Fruit fly (Drosophila melanogaster) whole organism, embryonic: ENCODE data around the gene ocn.

Source experiments
- Blimp-1 ChIP-seq: fragments of 200-800 bp; sonication (Bioruptor generic); optimal IDR thresholded peaks from 3 replicates; lab custom pipeline; 2018; ENCODE audit warnings: missing biosample characterization, missing genetic modification characterization, mild to moderate bottlenecking, moderate library complexity, missing genetic modification reagents
- CG10267 ChIP-seq: fragments of 200-800 bp; sonication (Bioruptor generic); optimal IDR thresholded peaks from 2 replicates; lab custom pipeline; 2018; ENCODE audit warnings: missing biosample characterization, mild to moderate bottlenecking, missing genetic modification characterization, moderate library complexity
- CG11695 ChIP-seq: fragments of 200-800 bp; sonication (Bioruptor generic); IDR thresholded peaks from 3 replicates; pipeline ENCODE4 v1.3.6; 2022; ENCODE audit warnings: missing biosample characterization, missing genetic modification characterization
- CG12071 ChIP-seq: fragments of 200-800 bp; sonication (Bioruptor generic); optimal IDR thresholded peaks from 3 replicates; lab custom pipeline; 2018; ENCODE audit warnings: missing biosample characterization, mild to moderate bottlenecking, missing genetic modification characterization
- CG12155 ChIP-seq: fragments of 200-800 bp; sonication (Bioruptor generic); optimal IDR thresholded peaks from 3 replicates; lab custom pipeline; 2016; ENCODE audit warnings: missing biosample characterization, missing genetic modification characterization
- CG12299 ChIP-seq: fragments of 200-800 bp; sonication (Bioruptor generic); optimal IDR thresholded peaks from 2 replicates; lab custom pipeline; 2018; ENCODE audit warnings: missing biosample characterization, mild to moderate bottlenecking, missing genetic modification characterization
- CG1233 ChIP-seq: fragments of 200-800 bp; sonication (Bioruptor generic); optimal IDR thresholded peaks from 4 replicates; lab custom pipeline; 2018; ENCODE audit warnings: missing biosample characterization, mild to moderate bottlenecking, missing genetic modification characterization
- CG13894 ChIP-seq: fragments of 200-800 bp; sonication (Bioruptor generic); optimal IDR thresholded peaks from 3 replicates; lab custom pipeline; 2018; ENCODE audit warnings: missing biosample characterization, mild to moderate bottlenecking, missing genetic modification characterization, moderate library complexity
- CG16813 ChIP-seq: fragments of 200-800 bp; sonication (Bioruptor generic); IDR thresholded peaks from 3 replicates; pipeline ENCODE4 v1.3.6; 2022; ENCODE audit warnings: missing biosample characterization, missing genetic modification characterization; ENCODE audit not compliant: partially characterized antibody
- CG1792 ChIP-seq: fragments of 200-800 bp; sonication (Bioruptor generic); optimal IDR thresholded peaks from 2 replicates; lab custom pipeline; 2016; ENCODE audit warnings: missing biosample characterization, missing genetic modification characterization
- CG1832 ChIP-seq: fragments of 200-800 bp; sonication (Bioruptor generic); optimal IDR thresholded peaks from 2 replicates; lab custom pipeline; 2017; ENCODE audit warnings: missing biosample characterization, mild to moderate bottlenecking, missing genetic modification characterization, inconsistent platforms
- CG18619 ChIP-seq: fragments of 200-800 bp; sonication (Bioruptor generic); optimal IDR thresholded peaks from 3 replicates; lab custom pipeline; 2017; ENCODE audit warnings: missing biosample characterization, mild to moderate bottlenecking, missing genetic modification characterization
- CG18764 ChIP-seq: fragments of 200-800 bp; sonication (Bioruptor generic); optimal IDR thresholded peaks from 3 replicates; lab custom pipeline; 2016; ENCODE audit warnings: missing biosample characterization, missing genetic modification characterization
- CG2712 ChIP-seq: fragments of 200-800 bp; optimal IDR thresholded peaks from 3 replicates; lab custom pipeline; 2019; ENCODE audit warnings: missing biosample characterization, mild to moderate bottlenecking, missing genetic modification characterization, moderate library complexity
- CG30431 ChIP-seq: fragments of 200-800 bp; sonication (Bioruptor generic); optimal IDR thresholded peaks from 2 replicates; lab custom pipeline; 2017; ENCODE audit warnings: missing biosample characterization, missing genetic modification characterization
- CG34376 ChIP-seq: fragments of 200-800 bp; sonication (Bioruptor generic); optimal IDR thresholded peaks from 2 replicates; lab custom pipeline; 2018; ENCODE audit warnings: missing biosample characterization, mild to moderate bottlenecking, missing genetic modification characterization
- CG3995 ChIP-seq: fragments of 200-800 bp; sonication (Bioruptor generic); optimal IDR thresholded peaks from 3 replicates; lab custom pipeline; 2016; ENCODE audit warnings: missing biosample characterization, missing genetic modification characterization
- CG4707 ChIP-seq: fragments of 200-800 bp; sonication (Bioruptor generic); optimal IDR thresholded peaks from 2 replicates; lab custom pipeline; 2018; ENCODE audit warnings: missing biosample characterization, mild to moderate bottlenecking, missing genetic modification characterization, moderate library complexity
- CG6854 ChIP-seq: fragments of 200-800 bp; sonication (Bioruptor generic); optimal IDR thresholded peaks from 3 replicates; lab custom pipeline; 2017; ENCODE audit warnings: missing biosample characterization, mild to moderate bottlenecking, missing genetic modification characterization
- CG7372 ChIP-seq: fragments of 200-800 bp; sonication (Bioruptor generic); IDR thresholded peaks from 2 replicates; pipeline ENCODE4 v1.3.6; 2022; ENCODE audit warnings: missing biosample characterization, missing genetic modification characterization
- CG8089 ChIP-seq: fragments of 200-800 bp; sonication (Bioruptor generic); optimal IDR thresholded peaks from 3 replicates; lab custom pipeline; 2016; ENCODE audit warnings: missing biosample characterization, missing genetic modification characterization
- CHES-1-like ChIP-seq: fragments of 200-800 bp; sonication (Bioruptor generic); optimal IDR thresholded peaks from 2 replicates; lab custom pipeline; 2016; ENCODE audit warnings: missing biosample characterization, missing genetic modification characterization
- Dbx ChIP-seq: fragments of 200-800 bp; sonication (Bioruptor generic); IDR thresholded peaks from 3 replicates; pipeline ENCODE4 v1.3.6; 2022; ENCODE audit warnings: missing biosample characterization, missing genetic modification characterization
- Dref ChIP-seq: fragments of 200-800 bp; sonication (Bioruptor generic); IDR thresholded peaks from 2 replicates; pipeline ENCODE4 v1.3.6; 2022; ENCODE audit warnings: missing biosample characterization, missing genetic modification characterization
- Hey ChIP-seq: fragments of 200-800 bp; sonication (Bioruptor generic); optimal IDR thresholded peaks from 3 replicates; lab custom pipeline; 2018; ENCODE audit warnings: missing biosample characterization, mild to moderate bottlenecking, missing genetic modification characterization
- Hr39 ChIP-seq: fragments of >200 bp; optimal IDR thresholded peaks from 2 replicates; lab custom pipeline; 2017
- Hr78 ChIP-seq, 2 experiments: fragments of 200-800 bp in 1 of 2; fragments of >200 bp in 1 of 2; sonication (Bioruptor generic) in 1 of 2; optimal IDR thresholded peaks; 2 replicates each; lab custom pipeline; 2017 to 2019; ENCODE audit warnings: missing biosample characterization in 2 of 2, missing genetic modification characterization in 2 of 2, mild to moderate bottlenecking in 1 of 2, moderate library complexity in 1 of 2
- Lim3 ChIP-seq: fragments of 200-800 bp; sonication (Bioruptor generic); IDR thresholded peaks from 2 replicates; pipeline ENCODE4 v1.3.6; 2022; ENCODE audit warnings: missing biosample characterization, missing genetic modification characterization
- Mad ChIP-seq: fragments of 200-800 bp; sonication (Bioruptor generic); optimal IDR thresholded peaks from 2 replicates; lab custom pipeline; 2016; ENCODE audit warnings: missing biosample characterization, missing genetic modification characterization
- Max ChIP-seq: fragments of 200-800 bp; sonication (Bioruptor generic); optimal IDR thresholded peaks from 2 replicates; lab custom pipeline; 2016; ENCODE audit warnings: missing biosample characterization, mild to moderate bottlenecking, missing genetic modification characterization
- Optix ChIP-seq: fragments of 200-800 bp; sonication (Bioruptor generic); IDR thresholded peaks from 3 replicates; pipeline ENCODE4 v1.3.6; 2022; ENCODE audit warnings: missing biosample characterization, missing genetic modification characterization
- az2 ChIP-seq: fragments of 200-800 bp; sonication (Bioruptor generic); optimal IDR thresholded peaks from 3 replicates; lab custom pipeline; 2016; ENCODE audit warnings: missing biosample characterization, missing genetic modification characterization
- bowl ChIP-seq: fragments of 200-800 bp; sonication (Bioruptor generic); IDR thresholded peaks from 2 replicates; pipeline ENCODE4 v1.3.6; 2022; ENCODE audit warnings: missing biosample characterization, missing genetic modification characterization
- cad ChIP-seq: fragments of >200 bp; optimal IDR thresholded peaks from 2 replicates; lab custom pipeline; 2017; ENCODE audit warnings: missing biosample characterization, missing genetic modification characterization
- dmrt99B ChIP-seq: fragments of 200-800 bp; sonication (Bioruptor generic); optimal IDR thresholded peaks from 2 replicates; lab custom pipeline; 2018; ENCODE audit warnings: missing biosample characterization, mild to moderate bottlenecking, missing genetic modification characterization, moderate library complexity
- emc ChIP-seq: fragments of 200-800 bp; sonication (Bioruptor generic); optimal IDR thresholded peaks from 2 replicates; lab custom pipeline; 2016; ENCODE audit warnings: missing biosample characterization, missing genetic modification characterization
- eve ChIP-seq, 2 experiments: fragments of >200 bp; optimal IDR thresholded peaks; 2 replicates each; lab custom pipeline; 2017; ENCODE audit warnings: missing biosample characterization in 2 of 2, missing genetic modification characterization in 2 of 2
- exex ChIP-seq: fragments of 200-800 bp; sonication (Bioruptor generic); optimal IDR thresholded peaks from 4 replicates; lab custom pipeline; 2018; ENCODE audit warnings: missing biosample characterization, mild to moderate bottlenecking, missing genetic modification characterization, moderate library complexity
- fd3F ChIP-seq: fragments of 200-800 bp; sonication (Bioruptor generic); optimal IDR thresholded peaks from 2 replicates; lab custom pipeline; 2018; ENCODE audit warnings: missing biosample characterization, mild to moderate bottlenecking, missing genetic modification characterization, moderate library complexity
- ftz-f1 ChIP-seq: fragments of 200-800 bp; sonication (Bioruptor generic); optimal IDR thresholded peaks from 2 replicates; lab custom pipeline; 2016; ENCODE audit warnings: missing biosample characterization, missing genetic modification characterization
- gcm ChIP-seq: fragments of 200-800 bp; sonication (Bioruptor generic); optimal IDR thresholded peaks from 2 replicates; lab custom pipeline; 2019; ENCODE audit warnings: missing biosample characterization, mild to moderate bottlenecking, missing genetic modification characterization, moderate library complexity
- gt ChIP-seq: fragments of 200-800 bp; sonication (Bioruptor generic); IDR thresholded peaks from 2 replicates; pipeline ENCODE4 v1.3.6; 2022; ENCODE audit warnings: missing biosample characterization, missing genetic modification characterization
- odd ChIP-seq: fragments of 200-800 bp; sonication (Bioruptor generic); optimal IDR thresholded peaks from 2 replicates; lab custom pipeline; 2017; ENCODE audit warnings: missing biosample characterization, mild to moderate bottlenecking, missing genetic modification characterization
- pfk ChIP-seq: fragments of 200-800 bp; sonication (Bioruptor generic); optimal IDR thresholded peaks from 2 replicates; lab custom pipeline; 2018; ENCODE audit warnings: missing biosample characterization, mild to moderate bottlenecking, missing genetic modification characterization, moderate library complexity
- sens ChIP-seq: fragments of 200-800 bp; sonication (Bioruptor generic); peaks from one replicate; lab custom pipeline; 2016; ENCODE audit warnings: missing biosample characterization, missing genetic modification characterization
- seq ChIP-seq: fragments of 200-800 bp; sonication (Bioruptor generic); IDR thresholded peaks from 2 replicates; pipeline ENCODE4 v1.3.6; 2022; ENCODE audit warnings: missing biosample characterization, missing genetic modification characterization
- sima ChIP-seq: fragments of 200-800 bp; sonication (Bioruptor generic); optimal IDR thresholded peaks from 2 replicates; lab custom pipeline; 2016; ENCODE audit warnings: missing biosample characterization, missing genetic modification characterization
- slou ChIP-seq: fragments of 200-800 bp; sonication (Bioruptor generic); optimal IDR thresholded peaks from 3 replicates; lab custom pipeline; 2016; ENCODE audit warnings: missing biosample characterization, missing genetic modification characterization
- usp ChIP-seq: fragments of >200 bp; optimal IDR thresholded peaks from 2 replicates; lab custom pipeline; 2017; ENCODE audit warnings: missing biosample characterization, missing genetic modification characterization
- zen ChIP-seq: fragments of 200-800 bp; sonication (Bioruptor generic); optimal IDR thresholded peaks from 3 replicates; lab custom pipeline; 2018; ENCODE audit warnings: missing biosample characterization, mild to moderate bottlenecking, missing genetic modification characterization, moderate library complexity

The ocn gene

dm6 chr3R:30058057-30058868, 20.7 kb upstream of the ocn start, which contains the start of gene sima (continued):
- TF ChIP-seq gt (GFP tag; lab: Robert Waterston, UW) (no peak), fd3F (no peak), Lim3 (GFP tag; lab: Robert Waterston, UW) (no peak), slou (no peak), Hr78 (GFP tag; optimal IDR thresholded peaks at IDR 0.05; lab: Kevin White, UChicago) (no peak), CHES-1-like (no peak), CG12071 (GFP tag; lab: Kevin White, UChicago) (peak; percentile 1), CG7372 (no peak), eve (GFP tag; optimal IDR thresholded peaks at IDR 0.05; lab: Kevin White, UChicago) (no peak), CG3995 (peak; percentile 82), CG12299 (tag; lab: Kevin White, UChicago) (no peak), Hey (tag; lab: Kevin White, UChicago) (no peak), gcm (GFP tag; lab: Kevin White, UChicago) (no peak), Max (no peak), sens (peak; percentile 85), CG34376 (peak; percentile 31), dmrt99B (tag; lab: Kevin White, UChicago) (peak; percentile 34), Dbx (GFP tag; lab: Robert Waterston, UW) (no peak), seq (GFP tag; lab: Robert Waterston, UW) (no peak), sima (GFP tag; lab: Kevin White, UChicago) (no peak), CG4707 (GFP tag; lab: Kevin White, UChicago) (no peak), zen (tag; lab: Kevin White, UChicago) (no peak), cad (GFP tag; lab: Kevin White, UChicago) (no peak), CG1832 (GFP tag; lab: Kevin White, UChicago) (no peak), CG2712 (peak; percentile 54), CG18619 (no peak), CG12155 (GFP tag; lab: Kevin White, UChicago) (peak; percentile 41), ftz-f1 (GFP tag; lab: Kevin White, UChicago) (peak; percentile 45), exex (tag; lab: Kevin White, UChicago) (peak; percentile 32), usp (GFP tag; lab: Kevin White, UChicago) (no peak), CG6854 (GFP tag; lab: Kevin White, UChicago) (peak; percentile 27), CG13894 (tag; lab: Kevin White, UChicago) (peak; percentile 56), CG30431 (GFP tag; lab: Kevin White, UChicago) (no peak), Hr39 (lab: Kevin White, UChicago) (no peak), CG1233 (no peak), CG10267 (tag; lab: Kevin White, UChicago) (peak; percentile 3), CG8089 (GFP tag; lab: Kevin White, UChicago) (no peak), CG11695 (GFP tag; lab: Robert Waterston, UW) (0 out of 3 replicates have a peak, but pooled peaks have one; percentile 34), CG18764 (GFP tag; lab: Kevin White, UChicago) (no peak), pfk (peak; percentile 9), Dref (GFP tag; lab: Robert Waterston, UW) (no peak), Mad (GFP tag; lab: Kevin White, UChicago) (no peak), bowl (GFP tag; lab: Robert Waterston, UW) (no peak), emc (GFP tag; lab: Kevin White, UChicago) (no peak), CG1792 (GFP tag; lab: Kevin White, UChicago) (peak; percentile 22), CG16813 (GFP tag; lab: Robert Waterston, UW) (no peak), odd (GFP tag; lab: Kevin White, UChicago) (no peak), Optix (GFP tag; lab: Robert Waterston, UW) (no peak), Blimp-1 (GFP tag; lab: Kevin White, UChicago) (peak; percentile 17), az2 (GFP tag; lab: Kevin White, UChicago) (no peak)
